Worm (Caenorhabditis elegans): ENCODE results near the gene Y54G2A.48.

Gene Y54G2A.48

ce11 chrIV:2802193-2802592, 30.3 kb downstream of the Y54G2A.48 start (continued):
- TF ChIP-seq B0019.2 (GFP tag; conservative IDR thresholded peaks at IDR 0.05) (no peak), mxl-1 (tag; optimal IDR thresholded peaks at IDR 0.05) (no peak), nhr-80 (tag; optimal IDR thresholded peaks at IDR 0.05) (peak; percentile 1), lin-35 (GFP tag; optimal IDR thresholded peaks at IDR 0.05) (peak in 1 of 3 experiments; percentile 32), pha-4 (tag; optimal IDR thresholded peaks at IDR 0.05) (no peak), ztf-3 (GFP tag; optimal IDR thresholded peaks at IDR 0.05) (no peak), ztf-22 (GFP tag; optimal IDR thresholded peaks at IDR 0.05) (no peak), ceh-79 (tag; optimal IDR thresholded peaks at IDR 0.05) (no peak), somi-1 (GFP tag; optimal IDR thresholded peaks at IDR 0.05) (no peak), tbx-9 (tag; optimal IDR thresholded peaks at IDR 0.05; ENCODE audit: borderline replicate concordance) (no peak), K11D2.4 (GFP tag; IDR thresholded peaks at IDR 0.05) (no peak), attf-3 (GFP tag; conservative IDR thresholded peaks at IDR 0.05) (no peak), snpc-1.3 (tag; optimal IDR thresholded peaks at IDR 0.05; ENCODE audit: insufficient read depth) (peak; percentile 25), ets-4 (GFP tag; optimal IDR thresholded peaks at IDR 0.05) (no peak), sea-2 (GFP tag; IDR thresholded peaks at IDR 0.05) (no peak), attf-5 (GFP tag; optimal IDR thresholded peaks at IDR 0.05) (peak; percentile 21), ceh-27 (GFP tag; optimal IDR thresholded peaks at IDR 0.05) (no peak), ceh-40 (GFP tag; IDR thresholded peaks at IDR 0.05) (no peak), B0261.1 (tag; optimal IDR thresholded peaks at IDR 0.05) (peak; percentile 85), hrde-1 (tag; optimal IDR thresholded peaks at IDR 0.05; ENCODE audit: borderline replicate concordance) (no peak), sdz-38 (tag; optimal IDR thresholded peaks at IDR 0.05) (no peak), ceh-91 (GFP tag; IDR thresholded peaks at IDR 0.05) (no peak), ztf-6 (GFP tag; IDR thresholded peaks at IDR 0.05) (0 out of 2 replicates have a peak, but pooled peaks have one; percentile 31), lir-1 (GFP tag; conservative IDR thresholded peaks at IDR 0.05) (peak; percentile 29; the same call in 1 of the 2 replicates), hsf-1 (GFP tag; IDR thresholded peaks at IDR 0.05) (no peak), zfh-2 (GFP tag; conservative IDR thresholded peaks at IDR 0.05) (no peak), B0035.1 (tag; optimal IDR thresholded peaks at IDR 0.05) (no peak), madf-3 (GFP tag; IDR thresholded peaks at IDR 0.05) (0 out of 2 replicates have a peak, but pooled peaks have one; percentile 54), ceh-58 (GFP tag; IDR thresholded peaks at IDR 0.05) (no peak), F52B5.7 (tag; optimal IDR thresholded peaks at IDR 0.05) (peak; percentile 62), F22D6.2 (tag; optimal IDR thresholded peaks at IDR 0.05) (no peak), nfya-2 (GFP tag; IDR thresholded peaks at IDR 0.05) (no peak), F49E8.2 (tag; optimal IDR thresholded peaks at IDR 0.05; ENCODE audit: insufficient read depth) (peak; percentile 24), K12H6.12 (tag; optimal IDR thresholded peaks at IDR 0.05) (no peak), hmg-1.2 (GFP tag; IDR thresholded peaks at IDR 0.05) (peak; percentile 72), tbp1 (GFP tag; optimal IDR thresholded peaks at IDR 0.05) (peak; percentile 96), unc-130 (GFP tag; optimal IDR thresholded peaks at IDR 0.05) (no peak), nfyb-1 (GFP tag; IDR thresholded peaks at IDR 0.05) (no peak), T26A5.8 (tag; optimal IDR thresholded peaks at IDR 0.05) (no peak), athp-1 (tag; optimal IDR thresholded peaks at IDR 0.05) (peak; percentile 37), xnd-1 (tag; optimal IDR thresholded peaks at IDR 0.05) (no peak), nhr-27 (tag; optimal IDR thresholded peaks at IDR 0.05) (no peak), lsy-27 (tag; optimal IDR thresholded peaks at IDR 0.05; ENCODE audit: borderline replicate concordance, insufficient read depth) (no peak), die-1 (tag; optimal IDR thresholded peaks at IDR 0.05) (peak; percentile 66), him-1 (tag; optimal IDR thresholded peaks at IDR 0.05) (no peak), lin-54 (GFP tag; optimal IDR thresholded peaks at IDR 0.05) (peak; percentile 53), mel-28 (tag; optimal IDR thresholded peaks at IDR 0.05; ENCODE audit: borderline replicate concordance) (no peak), attf-6 (GFP tag; IDR thresholded peaks at IDR 0.05) (peak; percentile 52; the same call in 1 of the 2 replicates), hlh-26 (GFP tag; conservative IDR thresholded peaks at IDR 0.05) (no peak)
